Fruit fly (Drosophila melanogaster) whole organism, prepupa: ENCODE data around the gene CG42717.
A peak's percentile ranks its signal among the peaks of the same experiment; 100 is the strongest.

Experiments used
- CG10631 ChIP-seq: fragments of 200-800 bp; sonication (Bioruptor generic); optimal IDR thresholded peaks from 2 replicates; lab custom pipeline; 2016; ENCODE audit warnings: missing biosample characterization, missing genetic modification characterization
- CG11294 ChIP-seq: fragments of 200-800 bp; sonication (Bioruptor generic); IDR thresholded peaks from 2 replicates; pipeline ENCODE4 v1.3.6; 2022; ENCODE audit warnings: missing biosample characterization, missing genetic modification characterization
- CG11762 ChIP-seq: fragments of 200-800 bp; sonication (Bioruptor generic); optimal IDR thresholded peaks from 3 replicates; lab custom pipeline; 2016; ENCODE audit warnings: missing biosample characterization, missing genetic modification characterization; ENCODE audit not compliant: insufficient read depth
- CG11902 ChIP-seq: fragments of 200-800 bp; sonication (Bioruptor generic); optimal IDR thresholded peaks from 3 replicates; lab custom pipeline; 2016; ENCODE audit warnings: missing biosample characterization, missing genetic modification characterization
- CG15336 ChIP-seq: fragments of 200-800 bp; sonication (Bioruptor generic); IDR thresholded peaks from 2 replicates; pipeline ENCODE4 v1.3.6; 2022; ENCODE audit warnings: missing biosample characterization, missing genetic modification characterization
- CG3032 ChIP-seq: fragments of 200-800 bp; optimal IDR thresholded peaks from 2 replicates; lab custom pipeline; 2019; ENCODE audit warnings: missing biosample characterization, mild to moderate bottlenecking, missing genetic modification characterization, moderate library complexity
- CG32006 ChIP-seq: fragments of 200-800 bp; sonication (Bioruptor generic); optimal IDR thresholded peaks from 3 replicates; lab custom pipeline; 2017; ENCODE audit warnings: missing biosample characterization, mild to moderate bottlenecking, missing genetic modification characterization
- CG3919 ChIP-seq: fragments of 200-800 bp; sonication (Bioruptor generic); optimal IDR thresholded peaks from 3 replicates; lab custom pipeline; 2016; ENCODE audit warnings: missing biosample characterization, missing genetic modification characterization
- CG4318 ChIP-seq: fragments of 200-800 bp; sonication (Bioruptor generic); optimal IDR thresholded peaks from 3 replicates; lab custom pipeline; 2017; ENCODE audit warnings: missing biosample characterization, mild to moderate bottlenecking, missing genetic modification characterization
- CG6163 ChIP-seq: fragments of 200-800 bp; sonication (Bioruptor generic); IDR thresholded peaks from 3 replicates; pipeline ENCODE4 v1.3.6; 2022; ENCODE audit warnings: missing biosample characterization, missing genetic modification characterization
- CG6854 ChIP-seq: fragments of 200-800 bp; sonication (Bioruptor generic); optimal IDR thresholded peaks from 2 replicates; lab custom pipeline; 2017; ENCODE audit warnings: missing biosample characterization, mild to moderate bottlenecking, missing genetic modification characterization
- CG7368 ChIP-seq: fragments of 200-800 bp; sonication (Bioruptor generic); optimal IDR thresholded peaks from 3 replicates; lab custom pipeline; 2016; ENCODE audit warnings: missing biosample characterization, missing genetic modification characterization
- CG8119 ChIP-seq: fragments of 200-800 bp; sonication (Bioruptor generic); IDR thresholded peaks from 3 replicates; pipeline ENCODE4 v1.3.6; 2022; ENCODE audit warnings: missing biosample characterization, missing genetic modification characterization
- CG8319 ChIP-seq: fragments of 200-800 bp; sonication (Bioruptor generic); optimal IDR thresholded peaks from 3 replicates; lab custom pipeline; 2016; ENCODE audit warnings: missing biosample characterization, missing genetic modification characterization
- CG9139 ChIP-seq: fragments of 200-800 bp; sonication (Bioruptor generic); optimal IDR thresholded peaks from 3 replicates; lab custom pipeline; 2017; ENCODE audit warnings: missing biosample characterization, mild to moderate bottlenecking, missing genetic modification characterization
- Eip78C ChIP-seq: fragments of 200-800 bp; sonication (Bioruptor generic); peaks from one replicate; lab custom pipeline; 2016; ENCODE audit warnings: missing biosample characterization, missing genetic modification characterization
- Eip93F ChIP-seq: fragments of 200-800 bp; sonication (Bioruptor generic); optimal IDR thresholded peaks from 2 replicates; lab custom pipeline; 2016; ENCODE audit warnings: missing biosample characterization, mild to moderate bottlenecking, missing genetic modification characterization
- Ets21C ChIP-seq: fragments of 200-800 bp; sonication (Bioruptor generic); optimal IDR thresholded peaks from 3 replicates; lab custom pipeline; 2016; ENCODE audit warnings: missing biosample characterization, missing genetic modification characterization
- Ets96B ChIP-seq: fragments of 200-800 bp; optimal IDR thresholded peaks from 2 replicates; lab custom pipeline; 2019; ENCODE audit warnings: missing biosample characterization, mild to moderate bottlenecking, missing genetic modification characterization, moderate library complexity
- Hr39 ChIP-seq: fragments of 200-800 bp; sonication (Bioruptor generic); optimal IDR thresholded peaks from 2 replicates; lab custom pipeline; 2016; ENCODE audit warnings: missing biosample characterization, missing genetic modification characterization
- Hr4 ChIP-seq: fragments of 200-800 bp; sonication (Bioruptor generic); optimal IDR thresholded peaks from 3 replicates; lab custom pipeline; 2016; ENCODE audit warnings: missing biosample characterization, missing genetic modification characterization
- Met ChIP-seq: fragments of 200-800 bp; sonication (Bioruptor generic); optimal IDR thresholded peaks from 3 replicates; lab custom pipeline; 2016; ENCODE audit warnings: missing biosample characterization, missing genetic modification characterization
- OdsH ChIP-seq: fragments of 200-800 bp; sonication (Bioruptor generic); optimal IDR thresholded peaks from 3 replicates; lab custom pipeline; 2016; ENCODE audit warnings: missing biosample characterization, missing genetic modification characterization
- Sox102F ChIP-seq: fragments of 200-800 bp; sonication (Bioruptor generic); optimal IDR thresholded peaks from 2 replicates; lab custom pipeline; 2016; ENCODE audit warnings: missing biosample characterization, mild to moderate bottlenecking, missing genetic modification characterization
- Sox14 ChIP-seq: fragments of 200-800 bp; sonication (Bioruptor generic); optimal IDR thresholded peaks from 3 replicates; lab custom pipeline; 2016; ENCODE audit warnings: missing biosample characterization, missing genetic modification characterization
- achi ChIP-seq: fragments of 200-800 bp; sonication (Bioruptor generic); optimal IDR thresholded peaks from 3 replicates; lab custom pipeline; 2016; ENCODE audit warnings: missing biosample characterization, missing genetic modification characterization
- dac ChIP-seq: fragments of 200-800 bp; sonication (Bioruptor generic); optimal IDR thresholded peaks from 2 replicates; lab custom pipeline; 2017; ENCODE audit warnings: missing biosample characterization, mild to moderate bottlenecking, missing genetic modification characterization
- dsx ChIP-seq: fragments of 200-800 bp; optimal IDR thresholded peaks from 3 replicates; lab custom pipeline; 2019; ENCODE audit warnings: missing biosample characterization, mild to moderate bottlenecking, missing genetic modification characterization, moderate library complexity; ENCODE audit not compliant: poor library complexity, severe bottlenecking
- esn ChIP-seq: fragments of 200-800 bp; sonication (Bioruptor generic); optimal IDR thresholded peaks from 2 replicates; lab custom pipeline; 2016; ENCODE audit warnings: missing biosample characterization, mild to moderate bottlenecking, missing genetic modification characterization, moderate library complexity
- fd85E ChIP-seq: fragments of 200-800 bp; sonication (Bioruptor generic); optimal IDR thresholded peaks from 3 replicates; lab custom pipeline; 2016; ENCODE audit warnings: missing biosample characterization, missing genetic modification characterization
- fkh ChIP-seq: fragments of 200-800 bp; sonication (Bioruptor generic); optimal IDR thresholded peaks from 3 replicates; lab custom pipeline; 2017; ENCODE audit warnings: missing biosample characterization, mild to moderate bottlenecking, missing genetic modification characterization, moderate library complexity
- net ChIP-seq: fragments of 200-800 bp; sonication (Bioruptor generic); optimal IDR thresholded peaks from 3 replicates; lab custom pipeline; 2016; ENCODE audit warnings: missing biosample characterization, missing genetic modification characterization
- pdm3 ChIP-seq: fragments of 200-800 bp; sonication (Bioruptor generic); optimal IDR thresholded peaks from 3 replicates; lab custom pipeline; 2016; ENCODE audit warnings: missing biosample characterization, missing genetic modification characterization
- salr ChIP-seq, 2 experiments: fragments of 200-800 bp; sonication (Bioruptor generic); optimal IDR thresholded peaks; 3 replicates each; lab custom pipeline; 2016 to 2018; ENCODE audit warnings: missing biosample characterization in 2 of 2, missing genetic modification characterization in 2 of 2, mild to moderate bottlenecking in 1 of 2
- spab ChIP-seq: fragments of 200-800 bp; sonication (Bioruptor generic); optimal IDR thresholded peaks from 2 replicates; lab custom pipeline; 2017; ENCODE audit warnings: missing biosample characterization, mild to moderate bottlenecking, missing genetic modification characterization, missing genetic modification reagents
- ss ChIP-seq, 2 experiments: fragments of 200-800 bp; sonication (Bioruptor generic); optimal IDR thresholded peaks; 2 replicates in 1 of 2; 3 replicates in 1 of 2; lab custom pipeline; 2017 to 2018; ENCODE audit warnings: mild to moderate bottlenecking in 2 of 2, missing biosample characterization in 2 of 2, missing genetic modification characterization in 2 of 2, moderate library complexity in 1 of 2
- svp ChIP-seq: fragments of 200-800 bp; sonication (Bioruptor generic); peaks from one replicate; lab custom pipeline; 2016; ENCODE audit warnings: missing biosample characterization, missing genetic modification characterization
- topi ChIP-seq: fragments of 200-800 bp; sonication (Bioruptor generic); optimal IDR thresholded peaks from 3 replicates; lab custom pipeline; 2016; ENCODE audit warnings: missing biosample characterization, missing genetic modification characterization
- vri ChIP-seq: fragments of 200-800 bp; sonication (Bioruptor generic); optimal IDR thresholded peaks from 3 replicates; lab custom pipeline; 2016; ENCODE audit warnings: missing biosample characterization, mild to moderate bottlenecking, missing genetic modification characterization

The CG42717 gene

DNA sequence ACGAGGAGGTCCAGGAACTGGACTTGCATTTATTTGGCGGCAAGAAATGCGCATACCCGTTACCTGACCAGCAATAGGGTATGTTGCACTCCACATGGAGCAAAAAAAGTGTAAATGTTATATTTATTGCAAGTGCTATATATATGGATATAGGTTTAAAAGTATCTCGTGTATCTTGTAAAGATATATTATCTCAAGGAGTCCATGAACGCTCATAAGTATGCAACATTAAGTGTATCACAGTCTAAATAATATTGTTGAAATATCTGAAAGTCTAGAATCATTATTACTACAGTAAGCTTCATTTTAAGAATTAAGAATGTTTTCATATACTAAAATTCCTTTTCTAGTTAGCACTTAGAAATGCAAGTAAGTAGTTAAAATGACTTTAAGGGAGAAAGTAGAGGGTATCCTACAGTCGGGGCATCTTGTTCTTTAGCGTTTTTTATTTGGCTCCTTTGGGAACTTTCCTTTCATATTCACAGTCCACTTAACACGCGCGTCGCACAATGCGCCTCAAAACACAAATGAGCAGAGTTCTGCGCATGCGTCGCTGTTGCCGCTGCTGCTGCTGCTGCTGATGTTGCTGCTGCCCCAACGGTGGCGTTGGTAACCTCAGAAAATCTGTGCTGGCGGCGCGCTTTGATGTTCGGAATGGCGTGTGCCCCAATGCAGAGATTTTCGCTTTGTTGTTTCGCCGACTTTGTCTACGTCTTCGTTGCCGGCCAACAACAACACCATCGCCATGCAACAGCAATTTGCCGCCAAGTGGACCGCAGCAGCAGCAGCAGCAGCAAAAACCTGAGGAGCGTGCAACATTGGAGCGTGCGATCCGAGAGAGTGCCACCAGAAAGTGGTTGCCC lies 13.6 kb downstream of the CG42717 start (continued):
- peak; percentile 62 for TF ChIP-seq Hr39 (GFP tag; lab: Kevin White, UChicago)
- peak; percentile 67 for TF ChIP-seq topi (GFP tag; lab: Kevin White, UChicago)
- TF ChIP-seq dsx (GFP tag; lab: Kevin White, UChicago) = no peak
- TF ChIP-seq fkh (GFP tag; lab: Kevin White, UChicago) = no peak
- TF ChIP-seq CG32006 = peak; percentile 55
- TF ChIP-seq CG11902 (GFP tag; lab: Kevin White, UChicago) = no peak
- TF ChIP-seq spab = no peak
- peak; percentile 21 for TF ChIP-seq CG4318 (GFP tag; lab: Kevin White, UChicago)
- peak; percentile 51 for TF ChIP-seq Sox14 (GFP tag; lab: Kevin White, UChicago)
- TF ChIP-seq CG3032 (tag; lab: Kevin White, UChicago) = no peak
- no peak for TF ChIP-seq vri (GFP tag; lab: Kevin White, UChicago)
- peak; percentile 61 for TF ChIP-seq Met (GFP tag; lab: Kevin White, UChicago)
- TF ChIP-seq Sox102F (GFP tag; lab: Kevin White, UChicago) = peak; percentile 38
- TF ChIP-seq salr (GFP tag; optimal IDR thresholded peaks at IDR 0.05; lab: Kevin White, UChicago) = peak in 1 of 2 experiments; percentile 44
- TF ChIP-seq Ets21C (GFP tag; lab: Kevin White, UChicago) = peak; percentile 29
- TF ChIP-seq fd85E (GFP tag; lab: Kevin White, UChicago) = no peak
- peak; percentile 39 for TF ChIP-seq OdsH (GFP tag; lab: Kevin White, UChicago)
- TF ChIP-seq Eip93F (GFP tag; lab: Kevin White, UChicago) = no peak
- peak; percentile 61 for TF ChIP-seq esn
- TF ChIP-seq CG7368 (GFP tag; lab: Kevin White, UChicago) = no peak
- no peak for TF ChIP-seq CG11294 (GFP tag; lab: Robert Waterston, UW)
- peak; percentile 22 for TF ChIP-seq pdm3 (GFP tag; lab: Kevin White, UChicago)
- no peak for TF ChIP-seq ss (GFP tag; optimal IDR thresholded peaks at IDR 0.05; lab: Kevin White, UChicago)
- TF ChIP-seq CG3919 (GFP tag; lab: Kevin White, UChicago) = peak; percentile 55
- TF ChIP-seq CG8319 (GFP tag; lab: Kevin White, UChicago) = peak; percentile 82
- TF ChIP-seq svp (GFP tag; lab: Kevin White, UChicago) = peak; percentile 89

DNA sequence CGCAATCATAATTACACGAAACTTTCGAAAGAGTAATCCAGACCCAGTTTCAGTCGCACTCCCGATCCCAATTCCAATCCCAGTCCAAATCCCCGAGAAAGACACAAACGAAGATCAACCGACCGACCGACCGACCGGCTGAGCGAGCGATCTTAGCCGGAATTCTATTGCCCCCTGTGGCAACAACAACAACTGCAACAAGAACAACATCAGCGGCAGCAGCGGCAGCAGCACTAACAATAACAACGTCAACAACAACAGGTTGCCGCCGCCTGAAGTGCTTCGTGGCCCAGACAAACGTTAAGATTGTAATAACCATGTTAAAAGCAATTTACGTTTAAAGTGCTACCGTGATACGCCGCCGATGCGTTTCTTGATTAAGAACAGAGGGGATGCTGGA lies 14.3 kb downstream of the CG42717 start:
- TF ChIP-seq CG11762 (GFP tag; lab: Kevin White, UChicago) (no peak), pdm3 (GFP tag; lab: Kevin White, UChicago) (no peak), ss (GFP tag; optimal IDR thresholded peaks at IDR 0.05; lab: Kevin White, UChicago) (no peak), net (GFP tag; lab: Kevin White, UChicago) (no peak), Eip93F (GFP tag; lab: Kevin White, UChicago) (no peak), achi (GFP tag; lab: Kevin White, UChicago) (no peak), CG8119 (GFP tag; lab: Robert Waterston, UW) (no peak), dac (GFP tag; lab: Kevin White, UChicago) (no peak), CG32006 (no peak), CG6163 (GFP tag; lab: Robert Waterston, UW) (no peak), Ets21C (GFP tag; lab: Kevin White, UChicago) (no peak), CG3919 (GFP tag; lab: Kevin White, UChicago) (no peak), CG10631 (GFP tag; lab: Kevin White, UChicago) (no peak)

DNA sequence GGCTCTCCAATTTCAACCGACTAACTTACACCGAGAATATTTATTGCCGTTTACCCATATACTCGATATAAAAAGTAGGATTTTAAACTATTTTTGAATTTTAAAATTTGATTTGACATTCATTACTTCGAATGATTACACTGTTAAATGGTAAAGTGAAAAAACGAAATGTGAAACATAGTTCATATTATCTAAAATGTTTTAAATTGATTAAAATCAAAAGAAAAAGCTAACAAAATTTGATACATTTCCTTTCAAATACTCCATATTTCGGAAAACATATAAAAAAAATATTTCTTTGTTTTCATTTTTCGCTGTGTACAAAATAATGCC lies 14.8 kb downstream of the CG42717 start:
- TF ChIP-seq CG32006 = peak; percentile 14
- peak; percentile 5 for TF ChIP-seq CG3919 (GFP tag; lab: Kevin White, UChicago)
- peak; percentile 49 for TF ChIP-seq Eip78C
- peak; percentile 6 for TF ChIP-seq Met (GFP tag; lab: Kevin White, UChicago)
- peak; percentile 41 for TF ChIP-seq topi (GFP tag; lab: Kevin White, UChicago)
- TF ChIP-seq CG6854 (GFP tag; lab: Kevin White, UChicago) = no peak
- TF ChIP-seq Ets96B (tag; lab: Kevin White, UChicago) = no peak
- no peak for TF ChIP-seq vri (GFP tag; lab: Kevin White, UChicago)
- TF ChIP-seq CG15336 (GFP tag; lab: Robert Waterston, UW) = 0 out of 2 replicates have a peak, but pooled peaks have one; percentile 14
- TF ChIP-seq CG9139 = no peak
- no peak for TF ChIP-seq Hr39 (GFP tag; lab: Kevin White, UChicago)
- TF ChIP-seq esn = peak; percentile 36
- TF ChIP-seq dac (GFP tag; lab: Kevin White, UChicago) = no peak
- no peak for TF ChIP-seq CG11294 (GFP tag; lab: Robert Waterston, UW)
- no peak for TF ChIP-seq Hr4 (GFP tag; lab: Kevin White, UChicago)
- peak; percentile 70 for TF ChIP-seq svp (GFP tag; lab: Kevin White, UChicago)
